Worm (Caenorhabditis elegans) whole organism, L4 larva: Measurements from ENCODE around the gene sam-4.

Experiments used
- skn-1 ChIP-seq: fragments of 150-350 bp; optimal IDR thresholded peaks from 2 replicates; lab custom pipeline; 2014; ENCODE audit warnings: missing biosample characterization, missing genetic modification characterization
- zip-11 ChIP-seq: fragments of 200-800 bp; sonication (Bioruptor generic); IDR thresholded peaks from 2 replicates; pipeline ENCODE4 v1.3.6; 2022; ENCODE audit warnings: missing genetic modification characterization, missing compliant biosample characterization

ce11 chrII:5605538-5605945 is 43.5 kb downstream of the sam-4 start:
- TF ChIP-seq skn-1 (tag; lab: Kevin White, UChicago) = no peak
- no peak for TF ChIP-seq zip-11
